Worm (Caenorhabditis elegans) whole organism, young adult: ENCODE results near the gene mdt-1.2.

ENCODE experiments used
- C17E4.6 ChIP-seq: fragments of 200-800 bp; sonication (Bioruptor generic); IDR thresholded peaks from 2 replicates; pipeline ENCODE4 v1.3.6; 2022; ENCODE audit warnings: missing genetic modification reagents, missing genetic modification characterization, missing compliant biosample characterization
- F23B12.7 ChIP-seq: sonication (generic microtip); optimal IDR thresholded peaks from 2 replicates; lab custom pipeline; 2017; ENCODE audit warnings: missing genetic modification characterization, mild to moderate bottlenecking, missing compliant biosample characterization, antibody characterized with exemption, moderate library complexity; ENCODE audit not compliant: insufficient read depth
- F39B2.1 ChIP-seq: fragments of 200-800 bp; sonication (Bioruptor generic); IDR thresholded peaks from 2 replicates; pipeline ENCODE4 v1.3.6; 2022; ENCODE audit warnings: missing genetic modification reagents, missing genetic modification characterization, missing compliant biosample characterization
- F57A8.1 ChIP-seq: fragments of 200-800 bp; sonication (Bioruptor generic); optimal IDR thresholded peaks from 2 replicates; lab custom pipeline; 2018; ENCODE audit warnings: mild to moderate bottlenecking, missing genetic modification characterization, moderate library complexity, missing compliant biosample characterization
- Y56A3A.18 ChIP-seq: fragments of 200-800 bp; sonication (Bioruptor generic); IDR thresholded peaks from 2 replicates; pipeline ENCODE4 v1.3.6; 2022; ENCODE audit warnings: missing genetic modification reagents, missing genetic modification characterization, missing compliant biosample characterization
- ZK185.1 ChIP-seq: sonication (generic microtip); optimal IDR thresholded peaks from 2 replicates; lab custom pipeline; 2016; ENCODE audit warnings: mild to moderate bottlenecking, missing genetic modification characterization, missing compliant biosample characterization; ENCODE audit not compliant: poor library complexity, severe bottlenecking
- ama-1 ChIP-seq, 3 experiments: fragments of 150-350 bp in 1 of 3; sonication (generic microtip) in 2 of 3; optimal IDR thresholded peaks; 2 replicates each; lab custom pipeline; 2014 to 2018; ENCODE audit warnings: missing biosample characterization in 2 of 3, missing genetic modification characterization in 2 of 3, missing genetic modification reagents in 2 of 3
- attf-6 ChIP-seq: fragments of 200-800 bp; sonication (Bioruptor generic); IDR thresholded peaks from 2 replicates; pipeline ENCODE4 v1.3.6; 2022; ENCODE audit warnings: missing genetic modification reagents, missing genetic modification characterization, missing compliant biosample characterization
- bed-2 ChIP-seq: fragments of 200-800 bp; sonication (Bioruptor generic); IDR thresholded peaks from 2 replicates; pipeline ENCODE4 v1.3.6; 2022; ENCODE audit warnings: missing genetic modification reagents, missing genetic modification characterization, missing compliant biosample characterization
- cebp-2 ChIP-seq: fragments of 200-800 bp; sonication (Bioruptor generic); IDR thresholded peaks from 2 replicates; pipeline ENCODE4 v1.3.6; 2022; ENCODE audit warnings: missing genetic modification characterization, missing compliant biosample characterization
- ceh-27 ChIP-seq: fragments of 200-800 bp; sonication (Bioruptor generic); optimal IDR thresholded peaks from 2 replicates; lab custom pipeline; 2018; ENCODE audit warnings: mild to moderate bottlenecking, missing genetic modification characterization, moderate library complexity, missing compliant biosample characterization
- chd-7 ChIP-seq: sonication (generic microtip); optimal IDR thresholded peaks from 2 replicates; lab custom pipeline; 2016; ENCODE audit warnings: mild to moderate bottlenecking, missing genetic modification characterization, moderate library complexity, missing compliant biosample characterization
- egl-44 ChIP-seq: fragments of 200-800 bp; sonication (Bioruptor generic); IDR thresholded peaks from 2 replicates; pipeline ENCODE4 v1.3.6; 2022; ENCODE audit warnings: missing genetic modification reagents, missing genetic modification characterization, missing compliant biosample characterization
- fkh-3 ChIP-seq: sonication (generic microtip); optimal IDR thresholded peaks from 2 replicates; lab custom pipeline; 2016; ENCODE audit warnings: mild to moderate bottlenecking, missing genetic modification characterization, missing compliant biosample characterization
- gei-17 ChIP-seq: fragments of 200-800 bp; sonication (Bioruptor generic); optimal IDR thresholded peaks from 2 replicates; lab custom pipeline; 2018; ENCODE audit warnings: mild to moderate bottlenecking, missing genetic modification characterization, missing compliant biosample characterization
- him-1 ChIP-seq: sonication (generic microtip); optimal IDR thresholded peaks from 2 replicates; lab custom pipeline; 2016; ENCODE audit warnings: missing genotype, missing genetic modification reagents, missing genetic modification characterization, missing compliant biosample characterization
- hmg-1.2 ChIP-seq: fragments of 200-800 bp; sonication (Bioruptor generic); IDR thresholded peaks from 2 replicates; pipeline ENCODE4 v1.3.6; 2022; ENCODE audit warnings: missing genetic modification reagents, missing genetic modification characterization, missing compliant biosample characterization
- hrde-1 ChIP-seq: sonication (generic microtip); optimal IDR thresholded peaks from 2 replicates; lab custom pipeline; 2016; ENCODE audit warnings: missing genetic modification characterization, mild to moderate bottlenecking, missing compliant biosample characterization, moderate library complexity, missing genotype, missing genetic modification reagents, borderline replicate concordance
- let-526 ChIP-seq: fragments of 200-800 bp; sonication (Bioruptor generic); IDR thresholded peaks from 2 replicates; pipeline ENCODE4 v1.3.6; 2022; ENCODE audit warnings: missing genetic modification reagents, missing genetic modification characterization, missing compliant biosample characterization
- let-607 ChIP-seq, 2 experiments: fragments of 200-800 bp in 1 of 2; sonication (Bioruptor generic) in 1 of 2; sonication (generic microtip) in 1 of 2; optimal IDR thresholded peaks; 2 replicates each; lab custom pipeline; 2016 to 2018; ENCODE audit warnings: mild to moderate bottlenecking in 2 of 2, missing compliant biosample characterization in 2 of 2, missing genetic modification characterization in 2 of 2, moderate library complexity in 2 of 2, missing genotype in 1 of 2
- lin-40 ChIP-seq: sonication (generic microtip); optimal IDR thresholded peaks from 2 replicates; lab custom pipeline; 2016; ENCODE audit warnings: missing genetic modification characterization, mild to moderate bottlenecking, missing compliant biosample characterization, missing genotype, missing genetic modification reagents
- lin-54 ChIP-seq: fragments of 200-800 bp; sonication (Bioruptor generic); optimal IDR thresholded peaks from 2 replicates; lab custom pipeline; 2018; ENCODE audit warnings: mild to moderate bottlenecking, missing genetic modification characterization, missing compliant biosample characterization
- madf-8 ChIP-seq: fragments of 200-800 bp; sonication (Bioruptor generic); conservative IDR thresholded peaks from 2 replicates; pipeline ENCODE4 v1.3.6; 2022; ENCODE audit warnings: missing genetic modification reagents, missing genetic modification characterization, missing compliant biosample characterization
- mes-4 ChIP-seq: sonication (generic microtip); optimal IDR thresholded peaks from 2 replicates; lab custom pipeline; 2016; ENCODE audit warnings: missing genotype, missing genetic modification characterization, missing compliant biosample characterization
- mxl-1 ChIP-seq: sonication (generic microtip); optimal IDR thresholded peaks from 2 replicates; lab custom pipeline; 2016; ENCODE audit warnings: missing genetic modification characterization, missing compliant biosample characterization
- nhr-179 ChIP-seq: sonication (generic microtip); optimal IDR thresholded peaks from 2 replicates; lab custom pipeline; 2016; ENCODE audit warnings: mild to moderate bottlenecking, missing genetic modification characterization, missing compliant biosample characterization
- nhr-27 ChIP-seq: fragments of 200-800 bp; sonication (Bioruptor generic); optimal IDR thresholded peaks from 2 replicates; lab custom pipeline; 2018; ENCODE audit warnings: mild to moderate bottlenecking, missing genetic modification characterization, moderate library complexity, missing compliant biosample characterization
- nhr-80 ChIP-seq: sonication (generic microtip); optimal IDR thresholded peaks from 2 replicates; lab custom pipeline; 2016; ENCODE audit warnings: missing genetic modification characterization, missing compliant biosample characterization
- pbrm-1 ChIP-seq: fragments of 200-800 bp; sonication (Bioruptor generic); IDR thresholded peaks from 2 replicates; pipeline ENCODE4 v1.3.6; 2022; ENCODE audit warnings: missing genetic modification reagents, missing genetic modification characterization, missing compliant biosample characterization
- pha-4 ChIP-seq: fragments of 150-350 bp; sonication (generic microtip); optimal IDR thresholded peaks from 2 replicates; lab custom pipeline; 2014; ENCODE audit warnings: missing biosample characterization, missing genetic modification reagents, missing genetic modification characterization
- rcor-1 ChIP-seq: fragments of 200-800 bp; sonication (Bioruptor generic); IDR thresholded peaks from 2 replicates; pipeline ENCODE4 v1.3.6; 2022; ENCODE audit warnings: missing genetic modification reagents, missing genetic modification characterization, missing compliant biosample characterization
- rec-8 ChIP-seq, 2 experiments: sonication (generic microtip); optimal IDR thresholded peaks; 2 replicates each; lab custom pipeline; 2016; ENCODE audit warnings: mild to moderate bottlenecking in 2 of 2, missing genetic modification characterization in 2 of 2, missing genetic modification reagents in 2 of 2, missing genotype in 2 of 2, missing biosample characterization in 1 of 2, missing compliant biosample characterization in 1 of 2, moderate library complexity in 1 of 2
- snpc-4 ChIP-seq, 5 experiments: fragments of 150-350 bp in 1 of 5; sonication (generic microtip) in 4 of 5; optimal IDR thresholded peaks; 2 replicates each; lab custom pipeline; 2014 to 2018; ENCODE audit warnings: missing genetic modification characterization in 5 of 5, missing biosample characterization in 3 of 5, antibody characterized with exemption in 2 of 5, mild to moderate bottlenecking in 2 of 5, missing compliant biosample characterization in 2 of 5, missing genotype in 2 of 5, moderate library complexity in 2 of 5, missing genetic modification reagents in 1 of 5
- somi-1 ChIP-seq: fragments of 200-800 bp; sonication (Bioruptor generic); optimal IDR thresholded peaks from 2 replicates; lab custom pipeline; 2018; ENCODE audit warnings: mild to moderate bottlenecking, missing genetic modification characterization, missing compliant biosample characterization
- tbp1 ChIP-seq: fragments of 200-800 bp; sonication (Bioruptor generic); optimal IDR thresholded peaks from 2 replicates; lab custom pipeline; 2018; ENCODE audit warnings: mild to moderate bottlenecking, missing genetic modification characterization, missing compliant biosample characterization
- unc-130 ChIP-seq: sonication (generic microtip); optimal IDR thresholded peaks from 2 replicates; lab custom pipeline; 2016; ENCODE audit warnings: missing genetic modification reagents, missing genetic modification characterization, missing compliant biosample characterization
- xnd-1 ChIP-seq: sonication (generic microtip); optimal IDR thresholded peaks from 2 replicates; lab custom pipeline; 2016; ENCODE audit warnings: missing genotype, missing genetic modification reagents, missing genetic modification characterization, missing compliant biosample characterization
- ztf-22 ChIP-seq: fragments of 200-800 bp; sonication (Bioruptor generic); optimal IDR thresholded peaks from 2 replicates; lab custom pipeline; 2018; ENCODE audit warnings: mild to moderate bottlenecking, missing genetic modification characterization, moderate library complexity, missing compliant biosample characterization
- ztf-3 ChIP-seq: fragments of 200-800 bp; sonication (Bioruptor generic); optimal IDR thresholded peaks from 2 replicates; lab custom pipeline; 2018; ENCODE audit warnings: mild to moderate bottlenecking, missing genetic modification characterization, missing compliant biosample characterization

Gene mdt-1.2

ce11 chrX:17180135-17180534, 28.8 kb downstream of the mdt-1.2 start:
- no peak for TF ChIP-seq lin-54 (GFP tag; lab: Kevin White, UChicago)
- no peak for TF ChIP-seq ztf-22 (GFP tag; lab: Kevin White, UChicago)
- TF ChIP-seq rcor-1 (GFP tag; lab: Robert Waterston, UW): no peak
- TF ChIP-seq tbp1: no peak
- TF ChIP-seq bed-2 (GFP tag; lab: Robert Waterston, UW): no peak
- no peak for TF ChIP-seq nhr-27 (tag; lab: Kevin White, UChicago)
- TF ChIP-seq nhr-80 (tag; lab: Kevin White, UChicago): no peak
- TF ChIP-seq ama-1 (optimal IDR thresholded peaks at IDR 0.05; lab: Kevin White, UChicago): no peak
- no peak for TF ChIP-seq ama-1 (GFP tag; optimal IDR thresholded peaks at IDR 0.05; lab: Kevin White, UChicago)
- no peak for TF ChIP-seq attf-6 (GFP tag; lab: Robert Waterston, UW)
- TF ChIP-seq Y56A3A.18 (GFP tag; lab: Robert Waterston, UW): no peak
- TF ChIP-seq unc-130 (GFP tag; lab: Kevin White, UChicago): no peak
- no peak for TF ChIP-seq rec-8 (tag; optimal IDR thresholded peaks at IDR 0.05; lab: Kevin White, UChicago)
- TF ChIP-seq F39B2.1 (GFP tag; lab: Robert Waterston, UW): no peak

- no peak for TF ChIP-seq C17E4.6 (GFP tag; lab: Robert Waterston, UW)
- 0 out of 2 replicates have a peak, but pooled peaks have one; percentile 22 for TF ChIP-seq pbrm-1 (GFP tag; lab: Robert Waterston, UW)
- no peak for TF ChIP-seq hrde-1 (tag; lab: Kevin White, UChicago)
- peak; percentile 84 for TF ChIP-seq lin-40
- TF ChIP-seq egl-44: no peak
- no peak for TF ChIP-seq ztf-3
- no peak for TF ChIP-seq let-607 (tag; optimal IDR thresholded peaks at IDR 0.05; lab: Kevin White, UChicago)
- peak; percentile 73 for TF ChIP-seq hmg-1.2 (GFP tag; lab: Robert Waterston, UW)
- no peak for TF ChIP-seq rcor-1 (GFP tag; lab: Robert Waterston, UW)
- TF ChIP-seq mes-4 (tag; lab: Kevin White, UChicago): no peak
- peak; percentile 38 for TF ChIP-seq ZK185.1 (tag; lab: Kevin White, UChicago)
- TF ChIP-seq ceh-27 (GFP tag; lab: Kevin White, UChicago): peak; percentile 9
- no peak for TF ChIP-seq nhr-179 (tag; lab: Kevin White, UChicago)
- peak; percentile 59 for TF ChIP-seq nhr-80 (tag; lab: Kevin White, UChicago)
- no peak for TF ChIP-seq ztf-22 (GFP tag; lab: Kevin White, UChicago)
- TF ChIP-seq let-526 (GFP tag; lab: Robert Waterston, UW): 0 out of 2 replicates have a peak, but pooled peaks have one; percentile 22
- no peak for TF ChIP-seq mxl-1 (tag; lab: Kevin White, UChicago)
- TF ChIP-seq gei-17: peak; percentile 79
- TF ChIP-seq somi-1: no peak
- no peak for TF ChIP-seq fkh-3 (tag; lab: Kevin White, UChicago)
- no peak for TF ChIP-seq chd-7 (tag; lab: Kevin White, UChicago)
- no peak for TF ChIP-seq cebp-2 (GFP tag; lab: Robert Waterston, UW)
- TF ChIP-seq F57A8.1 (GFP tag; lab: Kevin White, UChicago): no peak
- no peak for TF ChIP-seq madf-8
- no peak for TF ChIP-seq snpc-4 (GFP tag; optimal IDR thresholded peaks at IDR 0.05; lab: Kevin White, UChicago)
- TF ChIP-seq snpc-4 (tag; optimal IDR thresholded peaks at IDR 0.05; lab: Kevin White, UChicago): peak in 1 of 4 experiments; percentile 1
- TF ChIP-seq Y56A3A.18 (GFP tag; lab: Robert Waterston, UW): 0 out of 2 replicates have a peak, but pooled peaks have one; percentile 23
- TF ChIP-seq him-1 (tag; lab: Kevin White, UChicago): no peak
- peak; percentile 47 for TF ChIP-seq F23B12.7 (tag; lab: Kevin White, UChicago)
- TF ChIP-seq xnd-1 (tag; lab: Kevin White, UChicago): no peak
- no peak for TF ChIP-seq pha-4 (tag; lab: Kevin White, UChicago)
- TF ChIP-seq, all 124 proteins: peak for 11
Measured at ce11 chrX:17181220-17181619, 29.9 kb downstream of the mdt-1.2 start.
